Worm (Caenorhabditis elegans) whole organism, midembryonic: ENCODE results near the gene ZK218.5.

Experiments
- T22C8.4 ChIP-seq: fragments of 200-800 bp; sonication (Bioruptor generic); IDR thresholded peaks from 2 replicates; pipeline ENCODE4 v1.3.6; 2022; ENCODE audit warnings: missing genetic modification characterization, missing compliant biosample characterization
- cog-1 ChIP-seq: sonication (generic microtip); optimal IDR thresholded peaks from 2 replicates; lab custom pipeline; 2016; ENCODE audit warnings: missing genetic modification characterization, missing compliant biosample characterization
- flt-1 ChIP-seq: fragments of 200-800 bp; sonication (Bioruptor generic); IDR thresholded peaks from 2 replicates; pipeline ENCODE4 v1.3.6; 2022; ENCODE audit warnings: missing genetic modification characterization, missing compliant biosample characterization
- klf-2 ChIP-seq: fragments of 200-800 bp; sonication (Bioruptor generic); conservative IDR thresholded peaks from 2 replicates; pipeline ENCODE4 v1.3.6; 2022; ENCODE audit warnings: missing genetic modification reagents, missing genetic modification characterization, missing compliant biosample characterization
- med-1 ChIP-seq: sonication (generic microtip); optimal IDR thresholded peaks from 2 replicates; lab custom pipeline; 2017; ENCODE audit warnings: missing genetic modification characterization, mild to moderate bottlenecking, missing compliant biosample characterization, antibody characterized with exemption, missing genetic modification reagents; ENCODE audit not compliant: insufficient read depth
- ref-1 ChIP-seq: fragments of 200-800 bp; sonication (Bioruptor generic); conservative IDR thresholded peaks from 2 replicates; pipeline ENCODE4 v1.3.6; 2022; ENCODE audit warnings: missing genetic modification reagents, missing genetic modification characterization, missing compliant biosample characterization
- tab-1 ChIP-seq: fragments of 200-800 bp; sonication (Bioruptor generic); IDR thresholded peaks from 2 replicates; pipeline ENCODE4 v1.3.6; 2022; ENCODE audit warnings: missing genetic modification characterization, missing compliant biosample characterization
- ztf-29 ChIP-seq: fragments of 200-800 bp; sonication (Bioruptor generic); IDR thresholded peaks from 2 replicates; pipeline ENCODE4 v1.3.6; 2022; ENCODE audit warnings: missing genetic modification reagents, missing genetic modification characterization, missing compliant biosample characterization

ce11 chrV:17092262-17092661, 8.7 kb upstream of the ZK218.5 start, which contains the start of gene ZK218.1:
- TF ChIP-seq flt-1 (GFP tag; lab: Robert Waterston, UW) (no peak), med-1 (GFP tag; lab: Kevin White, UChicago) (no peak), ztf-29 (GFP tag; lab: Robert Waterston, UW) (no peak), cog-1 (tag; lab: Kevin White, UChicago) (no peak), tab-1 (GFP tag; lab: Robert Waterston, UW) (no peak), T22C8.4 (GFP tag; lab: Robert Waterston, UW) (no peak), klf-2 (GFP tag; lab: Robert Waterston, UW) (no peak), ref-1 (GFP tag; lab: Robert Waterston, UW) (no peak)
